Fruit fly (Drosophila melanogaster) whole organism, wandering third instar larva: Measurements from ENCODE around the gene CG42268.

Source experiments
- Abd-B ChIP-seq: fragments of >200 bp; optimal IDR thresholded peaks from 2 replicates; lab custom pipeline; 2017; ENCODE audit warnings: missing biosample characterization, missing genetic modification characterization
- CG32264 ChIP-seq: fragments of 200-800 bp; sonication (Bioruptor generic); optimal IDR thresholded peaks from 2 replicates; lab custom pipeline; 2016; ENCODE audit warnings: missing biosample characterization, missing genetic modification characterization
- CrebA ChIP-seq: fragments of 200-800 bp; sonication (Bioruptor generic); optimal IDR thresholded peaks from 2 replicates; lab custom pipeline; 2016; ENCODE audit warnings: missing biosample characterization, mild to moderate bottlenecking, missing genetic modification characterization, borderline replicate concordance
- Dfd ChIP-seq: fragments of >200 bp; optimal IDR thresholded peaks from 2 replicates; lab custom pipeline; 2017; ENCODE audit warnings: missing biosample characterization, missing genetic modification characterization
- Dif ChIP-seq: fragments of 200-275, 200-300 bp; sonication (Bioruptor generic); optimal IDR thresholded peaks from 2 replicates; lab custom pipeline; 2018; ENCODE audit warnings: missing biosample characterization, missing genetic modification characterization; ENCODE audit not compliant: partially characterized antibody
- GATAd ChIP-seq: sonication (Bioruptor generic); optimal IDR thresholded peaks from 2 replicates; lab custom pipeline; 2016; ENCODE audit warnings: missing biosample characterization, missing genetic modification characterization
- HLH106 ChIP-seq: fragments of 200-800 bp; optimal IDR thresholded peaks from 3 replicates; lab custom pipeline; 2019; ENCODE audit warnings: missing biosample characterization, mild to moderate bottlenecking, missing genetic modification characterization, moderate library complexity
- Hnf4 ChIP-seq: fragments of 200-800 bp; sonication (Bioruptor generic); optimal IDR thresholded peaks from 2 replicates; lab custom pipeline; 2016; ENCODE audit warnings: missing biosample characterization, mild to moderate bottlenecking, missing genetic modification characterization
- Hr78 ChIP-seq: fragments of >200 bp; optimal IDR thresholded peaks from 2 replicates; lab custom pipeline; 2017; ENCODE audit warnings: missing biosample characterization, missing genetic modification characterization
- Hr83 ChIP-seq: fragments of 200-300 bp; sonication (Bioruptor generic); optimal IDR thresholded peaks from 2 replicates; lab custom pipeline; 2016; ENCODE audit warnings: missing biosample characterization, mild to moderate bottlenecking, missing genetic modification characterization, moderate library complexity; ENCODE audit not compliant: poor library complexity, severe bottlenecking
- Jra ChIP-seq: sonication (Bioruptor generic); optimal IDR thresholded peaks from 2 replicates; lab custom pipeline; 2016; ENCODE audit warnings: missing biosample characterization, missing genetic modification characterization
- Mio ChIP-seq: sonication (Bioruptor generic); optimal IDR thresholded peaks from 2 replicates; lab custom pipeline; 2016; ENCODE audit warnings: missing biosample characterization, missing genetic modification characterization
- Myc ChIP-seq: fragments of >200 bp; optimal IDR thresholded peaks from 2 replicates; lab custom pipeline; 2017
- N ChIP-seq: fragments of >200 bp; optimal IDR thresholded peaks from 2 replicates; lab custom pipeline; 2018; ENCODE audit warnings: missing biosample characterization, missing external identifiers, missing genetic modification characterization
- OdsH ChIP-seq: fragments of 200-800 bp; sonication (Bioruptor generic); optimal IDR thresholded peaks from 2 replicates; lab custom pipeline; 2016; ENCODE audit warnings: missing biosample characterization, mild to moderate bottlenecking, missing genetic modification characterization
- Rel ChIP-seq, 2 experiments: fragments of 200-800 bp; sonication (Bioruptor generic) in 1 of 2; optimal IDR thresholded peaks; 2 replicates in 1 of 2; 3 replicates in 1 of 2; lab custom pipeline; 2016 to 2019; ENCODE audit warnings: mild to moderate bottlenecking in 2 of 2, missing biosample characterization in 2 of 2, missing genetic modification characterization in 2 of 2, moderate library complexity in 1 of 2
- Sp1 ChIP-seq: fragments of 200-800 bp; sonication (Bioruptor generic); optimal IDR thresholded peaks from 3 replicates; lab custom pipeline; 2019; ENCODE audit warnings: missing biosample characterization, mild to moderate bottlenecking, missing genetic modification characterization, moderate library complexity
- Vsx2 ChIP-seq: fragments of 200-300, 225-300 bp; sonication (Bioruptor generic); optimal IDR thresholded peaks from 2 replicates; lab custom pipeline; 2018; ENCODE audit warnings: missing biosample characterization, missing genetic modification characterization; ENCODE audit not compliant: partially characterized antibody
- brk ChIP-seq: fragments of 200-800 bp; sonication (Bioruptor generic); optimal IDR thresholded peaks from 2 replicates; lab custom pipeline; 2016; ENCODE audit warnings: missing biosample characterization, mild to moderate bottlenecking, missing genetic modification characterization
- dmrt93B ChIP-seq: fragments of 200-800 bp; sonication (Bioruptor generic); optimal IDR thresholded peaks from 2 replicates; lab custom pipeline; 2018; ENCODE audit warnings: missing biosample characterization, mild to moderate bottlenecking, missing genetic modification characterization
- dsf ChIP-seq: sonication (Bioruptor generic); optimal IDR thresholded peaks from 2 replicates; lab custom pipeline; 2016; ENCODE audit warnings: missing biosample characterization, missing genetic modification characterization, borderline replicate concordance
- ey ChIP-seq: fragments of 200-800 bp; sonication (Bioruptor generic); optimal IDR thresholded peaks from 2 replicates; lab custom pipeline; 2016; ENCODE audit warnings: missing biosample characterization, missing genetic modification characterization
- foxo ChIP-seq, 2 experiments: fragments of 200-800 bp; sonication (Bioruptor generic); optimal IDR thresholded peaks; 2 replicates in 1 of 2; 3 replicates in 1 of 2; lab custom pipeline; 2016 to 2017; ENCODE audit warnings: missing biosample characterization in 2 of 2, missing genetic modification characterization in 2 of 2
- fru ChIP-seq: fragments of 200-800 bp; sonication (Bioruptor generic); optimal IDR thresholded peaks from 3 replicates; lab custom pipeline; 2016; ENCODE audit warnings: missing biosample characterization, mild to moderate bottlenecking, missing genetic modification characterization
- h ChIP-seq: fragments of 200-800 bp; sonication (Bioruptor generic); optimal IDR thresholded peaks from 3 replicates; lab custom pipeline; 2016; ENCODE audit warnings: missing biosample characterization, mild to moderate bottlenecking, missing genetic modification characterization
- jim ChIP-seq: fragments of 175-275, 200-325 bp; sonication (Bioruptor generic); optimal IDR thresholded peaks from 2 replicates; lab custom pipeline; 2016; ENCODE audit warnings: missing biosample characterization, mild to moderate bottlenecking, missing genetic modification characterization
- lola ChIP-seq: fragments of >200 bp; optimal IDR thresholded peaks from 2 replicates; lab custom pipeline; 2017; ENCODE audit warnings: missing biosample characterization, missing genetic modification characterization
- pan ChIP-seq: fragments of >200 bp; optimal IDR thresholded peaks from 2 replicates; lab custom pipeline; 2017
- psq ChIP-seq: fragments of 200-800 bp; sonication (Bioruptor generic); optimal IDR thresholded peaks from 3 replicates; lab custom pipeline; 2017; ENCODE audit warnings: missing biosample characterization, mild to moderate bottlenecking, missing genetic modification characterization, moderate library complexity
- rgr ChIP-seq: fragments of 200-800 bp; sonication (Bioruptor generic); optimal IDR thresholded peaks from 3 replicates; lab custom pipeline; 2016; ENCODE audit warnings: missing biosample characterization, mild to moderate bottlenecking, missing genetic modification characterization
- sage ChIP-seq: fragments of 200-800 bp; sonication (Bioruptor generic); optimal IDR thresholded peaks from 2 replicates; lab custom pipeline; 2016; ENCODE audit warnings: missing biosample characterization, mild to moderate bottlenecking, missing genetic modification characterization
- sv ChIP-seq: fragments of 200-800 bp; sonication (Bioruptor generic); optimal IDR thresholded peaks from 3 replicates; lab custom pipeline; 2016; ENCODE audit warnings: missing biosample characterization, missing genetic modification characterization
- tai ChIP-seq: sonication (Bioruptor generic); optimal IDR thresholded peaks from 2 replicates; lab custom pipeline; 2016; ENCODE audit warnings: missing biosample characterization, missing genetic modification characterization
- usp ChIP-seq: fragments of >200 bp; optimal IDR thresholded peaks from 2 replicates; lab custom pipeline; 2017; ENCODE audit warnings: missing biosample characterization, missing genetic modification characterization
- woc ChIP-seq: sonication (Bioruptor generic); optimal IDR thresholded peaks from 2 replicates; lab custom pipeline; 2016; ENCODE audit warnings: missing biosample characterization, mild to moderate bottlenecking, missing genetic modification characterization

Gene CG42268

DNA sequence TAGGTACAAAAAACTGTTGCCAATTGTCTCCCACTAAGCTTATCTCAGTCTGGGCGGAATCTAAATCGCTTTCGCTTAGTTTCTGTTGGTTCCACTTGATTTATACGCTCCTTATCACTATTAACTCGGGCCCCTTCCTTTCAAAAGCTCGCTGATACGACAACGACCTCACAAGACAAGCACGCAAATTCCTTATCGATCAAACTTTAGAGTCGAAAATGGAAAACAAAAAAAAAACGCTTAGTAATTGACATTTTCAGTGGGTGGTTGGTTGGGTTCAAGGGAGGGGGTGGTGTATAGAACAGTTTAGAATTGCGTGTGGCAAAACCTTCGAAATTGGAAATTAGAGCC, 68.7 kb downstream of the CG42268 start:
- TF ChIP-seq Dfd (GFP tag; lab: Kevin White, UChicago), result no peak
- no peak for TF ChIP-seq woc
- no peak for TF ChIP-seq Rel (GFP tag; optimal IDR thresholded peaks at IDR 0.05; lab: Kevin White, UChicago)
- no peak for TF ChIP-seq Rel (tag; optimal IDR thresholded peaks at IDR 0.05; lab: Kevin White, UChicago)
- no peak for TF ChIP-seq Hr83 (GFP tag; lab: Kevin White, UChicago)
- no peak for TF ChIP-seq Myc (lab: Kevin White, UChicago)
- TF ChIP-seq Vsx2, result no peak
- TF ChIP-seq sv (GFP tag; lab: Kevin White, UChicago), result no peak
- TF ChIP-seq N (GFP tag; lab: Kevin White, UChicago), result no peak
- TF ChIP-seq Abd-B (GFP tag; lab: Kevin White, UChicago), result no peak
- TF ChIP-seq Mio (GFP tag; lab: Kevin White, UChicago), result no peak
- TF ChIP-seq usp, result no peak

DNA sequence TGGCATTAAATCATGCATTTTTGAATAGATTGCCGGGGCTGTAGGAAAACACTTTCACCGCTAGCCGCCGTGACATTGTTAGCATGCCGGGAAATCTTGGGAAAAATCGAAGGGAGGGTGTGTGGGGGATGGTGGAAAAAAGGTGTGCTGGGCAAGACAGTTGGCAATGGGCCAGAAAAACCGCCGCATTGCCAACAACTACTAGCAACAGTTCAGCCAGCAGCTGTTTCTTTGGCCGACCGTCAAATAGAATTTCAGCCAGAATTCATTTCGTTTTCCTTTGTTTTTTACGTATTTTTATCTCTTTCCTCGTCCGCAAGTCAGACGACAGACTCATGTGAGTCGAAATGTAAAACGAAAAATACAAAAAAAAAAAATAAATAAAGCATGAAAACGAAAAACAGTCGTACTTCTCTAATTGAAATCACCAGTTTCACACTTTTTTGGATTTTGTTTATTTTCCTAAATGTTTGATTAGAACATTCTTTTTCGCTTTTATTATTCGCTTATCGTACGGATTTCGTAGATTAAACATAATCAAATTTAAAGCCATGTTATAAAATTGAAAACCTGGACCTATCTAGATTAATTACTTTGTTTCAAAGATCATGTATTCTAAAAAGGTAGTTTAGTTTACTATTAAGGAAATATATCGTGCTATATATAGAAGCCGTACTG, 69.3 kb downstream of the CG42268 start:
- no peak for TF ChIP-seq N (GFP tag; lab: Kevin White, UChicago)
- no peak for TF ChIP-seq sage
- peak; percentile 46 for TF ChIP-seq rgr (GFP tag; lab: Kevin White, UChicago)
- TF ChIP-seq dsf (GFP tag; lab: Kevin White, UChicago), result no peak
- TF ChIP-seq pan (lab: Kevin White, UChicago), result no peak
- TF ChIP-seq Sp1 (GFP tag; lab: Kevin White, UChicago), result peak; percentile 24
- no peak for TF ChIP-seq Hr83 (GFP tag; lab: Kevin White, UChicago)
- TF ChIP-seq Hnf4 (GFP tag; lab: Kevin White, UChicago), result peak; percentile 38
- peak; percentile 40 for TF ChIP-seq OdsH (GFP tag; lab: Kevin White, UChicago)
- no peak for TF ChIP-seq jim (GFP tag; lab: Kevin White, UChicago)
- TF ChIP-seq dmrt93B (GFP tag; lab: Kevin White, UChicago), result no peak
- no peak for TF ChIP-seq Hr78 (GFP tag; lab: Kevin White, UChicago)
- TF ChIP-seq Dfd (GFP tag; lab: Kevin White, UChicago), result peak; percentile 22
- TF ChIP-seq sv (GFP tag; lab: Kevin White, UChicago), result no peak
- TF ChIP-seq foxo (GFP tag; optimal IDR thresholded peaks at IDR 0.05; lab: Kevin White, UChicago), result peak in 1 of 2 experiments; percentile 63
- TF ChIP-seq ey, result peak; percentile 45
- peak; percentile 61 for TF ChIP-seq h (GFP tag; lab: Kevin White, UChicago)
- TF ChIP-seq CrebA (GFP tag; lab: Kevin White, UChicago), result no peak
- TF ChIP-seq brk (GFP tag; lab: Kevin White, UChicago), result peak; percentile 11
- peak; percentile 58 for TF ChIP-seq fru (GFP tag; lab: Kevin White, UChicago)
- peak; percentile 41 for TF ChIP-seq HLH106 (tag; lab: Kevin White, UChicago)
- peak; percentile 41 for TF ChIP-seq tai
- TF ChIP-seq psq (GFP tag; lab: Kevin White, UChicago), result peak; percentile 39
- no peak for TF ChIP-seq CG32264
- no peak for TF ChIP-seq Mio (GFP tag; lab: Kevin White, UChicago)

dm6 chr3L:9689809-9690208, 70.4 kb downstream of the CG42268 start:
- TF ChIP-seq Dfd (GFP tag; lab: Kevin White, UChicago) (peak; percentile 10), ey (no peak)
- TF ChIP-seq, all 38 proteins: peak for 1

DNA sequence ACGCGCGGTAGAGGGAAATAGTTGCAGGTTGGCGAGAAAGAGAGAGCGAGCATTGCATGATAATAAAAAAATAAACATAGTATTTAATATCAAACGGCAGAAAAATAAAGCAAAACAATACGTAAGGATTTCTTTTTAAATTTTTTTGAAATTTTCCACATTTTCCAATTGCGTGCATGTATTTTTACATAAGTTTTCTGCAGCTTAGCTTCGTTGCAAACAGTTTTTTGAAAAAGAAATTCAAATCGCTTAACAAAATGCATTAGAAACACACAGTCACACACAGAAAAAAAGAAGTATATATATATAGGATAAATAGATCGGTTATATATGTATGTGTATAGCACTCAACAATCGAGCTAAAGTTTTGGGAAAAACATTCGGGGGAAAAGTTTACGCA, 71.5 kb downstream of the CG42268 start:
- TF ChIP-seq Dif (GFP tag; lab: Kevin White, UChicago) (no peak), dsf (GFP tag; lab: Kevin White, UChicago) (no peak), N (GFP tag; lab: Kevin White, UChicago) (no peak), sv (GFP tag; lab: Kevin White, UChicago) (no peak), sage (no peak), pan (lab: Kevin White, UChicago) (no peak), Vsx2 (no peak), Jra (no peak), OdsH (GFP tag; lab: Kevin White, UChicago) (no peak), usp (no peak), brk (GFP tag; lab: Kevin White, UChicago) (no peak), HLH106 (tag; lab: Kevin White, UChicago) (no peak), Hr83 (GFP tag; lab: Kevin White, UChicago) (no peak), GATAd (GFP tag; lab: Kevin White, UChicago) (no peak), lola (GFP tag; lab: Kevin White, UChicago) (no peak), dmrt93B (GFP tag; lab: Kevin White, UChicago) (no peak), tai (no peak), psq (GFP tag; lab: Kevin White, UChicago) (no peak), CrebA (GFP tag; lab: Kevin White, UChicago) (no peak), fru (GFP tag; lab: Kevin White, UChicago) (no peak)
